Worm (Caenorhabditis elegans): ENCODE results near the gene F59E12.9.

DNA sequence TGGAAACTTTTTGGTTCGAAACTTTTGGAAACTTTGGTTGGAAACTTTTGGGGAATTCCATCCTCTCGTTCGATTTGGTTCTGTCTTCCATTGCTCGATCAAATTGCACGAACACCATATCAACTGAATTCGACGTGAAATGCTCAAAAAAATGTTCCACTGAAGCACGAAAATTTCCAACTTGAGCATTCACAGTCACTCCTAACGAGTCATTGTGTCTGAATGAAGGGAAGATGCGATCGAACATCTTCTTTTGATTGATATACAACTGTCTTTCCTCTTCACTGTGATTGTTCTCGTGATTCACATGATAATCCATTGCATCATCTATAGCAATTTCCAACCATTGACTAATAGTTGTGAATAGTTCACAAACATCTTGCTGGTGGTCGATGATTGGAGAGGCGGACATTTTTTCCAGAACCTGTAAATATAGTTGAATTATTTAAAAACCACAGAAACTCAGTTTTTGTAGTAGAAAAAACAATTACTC is 18.5 kb downstream of the F59E12.9 start, which contains the start of gene F59E12.15:
- TF ChIP-seq nhr-76 (tag; optimal IDR thresholded peaks at IDR 0.05) (no peak), lin-32 (GFP tag; optimal IDR thresholded peaks at IDR 0.05) (no peak), elt-1 (tag; optimal IDR thresholded peaks at IDR 0.05; ENCODE audit: borderline replicate concordance, insufficient read depth) (no peak), nhr-12 (tag; optimal IDR thresholded peaks at IDR 0.05) (no peak), unc-39 (tag; optimal IDR thresholded peaks at IDR 0.05) (no peak), snpc-4 (tag; optimal IDR thresholded peaks at IDR 0.05) (no peak), nhr-237 (tag; optimal IDR thresholded peaks at IDR 0.05) (no peak), pha-4 (tag; optimal IDR thresholded peaks at IDR 0.05) (no peak), ceh-83 (GFP tag; optimal IDR thresholded peaks at IDR 0.05) (no peak), mep-1 (tag; optimal IDR thresholded peaks at IDR 0.05) (no peak), ces-1 (GFP tag; optimal IDR thresholded peaks at IDR 0.05) (no peak), nhr-2 (tag; optimal IDR thresholded peaks at IDR 0.05) (no peak)

All from whole organism, mixed stage, embryonic.